Worm (Caenorhabditis elegans): ENCODE measurements around the gene immp-1.

DNA sequence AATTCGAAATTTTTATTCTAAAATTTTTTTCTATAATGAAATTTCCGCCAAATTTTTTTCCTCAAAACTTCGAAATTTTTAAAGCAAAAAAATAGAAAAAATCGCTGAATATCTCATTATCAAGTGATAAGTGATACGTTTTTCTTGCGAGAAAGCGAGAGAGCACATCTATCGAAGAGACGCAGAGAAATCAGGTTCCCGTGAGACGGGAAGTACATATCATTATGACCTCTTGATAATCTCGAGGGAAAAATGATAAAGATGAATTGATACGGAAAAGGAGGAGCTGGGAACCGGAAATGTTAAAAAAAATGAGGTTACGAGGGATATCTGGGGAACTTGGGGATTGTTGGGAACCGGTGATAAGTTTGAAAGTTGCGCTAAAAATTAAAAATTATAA, 47.7 kb upstream of the immp-1 start:
- TF ChIP-seq ceh-34 (tag; optimal IDR thresholded peaks at IDR 0.05) (no peak), elt-2 (tag; optimal IDR thresholded peaks at IDR 0.05) (peak; percentile 80), lin-11 (tag; optimal IDR thresholded peaks at IDR 0.05) (no peak), pat-9 (tag; optimal IDR thresholded peaks at IDR 0.05) (no peak), elt-4 (tag; optimal IDR thresholded peaks at IDR 0.05) (no peak), fkh-10 (GFP tag; optimal IDR thresholded peaks at IDR 0.05) (no peak)

Data from whole organism, late embryonic.